Fruit fly (Drosophila melanogaster) whole organism, wandering third instar larva: Measurements from ENCODE around the gene EMC2B.

Experiments
- Abd-B ChIP-seq: fragments of >200 bp; optimal IDR thresholded peaks from 2 replicates; lab custom pipeline; 2017; ENCODE audit warnings: missing biosample characterization, missing genetic modification characterization
- CG32264 ChIP-seq: fragments of 200-800 bp; sonication (Bioruptor generic); optimal IDR thresholded peaks from 2 replicates; lab custom pipeline; 2016; ENCODE audit warnings: missing biosample characterization, missing genetic modification characterization
- CG9705 ChIP-seq: fragments of 200-800 bp; sonication (Bioruptor generic); optimal IDR thresholded peaks from 2 replicates; lab custom pipeline; 2018; ENCODE audit warnings: missing biosample characterization, mild to moderate bottlenecking, missing genetic modification characterization
- Dfd ChIP-seq: fragments of >200 bp; optimal IDR thresholded peaks from 2 replicates; lab custom pipeline; 2017; ENCODE audit warnings: missing biosample characterization, missing genetic modification characterization
- Dif ChIP-seq: fragments of 200-275, 200-300 bp; sonication (Bioruptor generic); optimal IDR thresholded peaks from 2 replicates; lab custom pipeline; 2018; ENCODE audit warnings: missing biosample characterization, missing genetic modification characterization; ENCODE audit not compliant: partially characterized antibody
- GATAd ChIP-seq: sonication (Bioruptor generic); optimal IDR thresholded peaks from 2 replicates; lab custom pipeline; 2016; ENCODE audit warnings: missing biosample characterization, missing genetic modification characterization
- Hnf4 ChIP-seq: fragments of 200-800 bp; sonication (Bioruptor generic); optimal IDR thresholded peaks from 2 replicates; lab custom pipeline; 2016; ENCODE audit warnings: missing biosample characterization, mild to moderate bottlenecking, missing genetic modification characterization
- Hr78 ChIP-seq: fragments of >200 bp; optimal IDR thresholded peaks from 2 replicates; lab custom pipeline; 2017; ENCODE audit warnings: missing biosample characterization, missing genetic modification characterization
- Hr83 ChIP-seq: fragments of 200-300 bp; sonication (Bioruptor generic); optimal IDR thresholded peaks from 2 replicates; lab custom pipeline; 2016; ENCODE audit warnings: missing biosample characterization, mild to moderate bottlenecking, missing genetic modification characterization, moderate library complexity; ENCODE audit not compliant: poor library complexity, severe bottlenecking
- Jra ChIP-seq: sonication (Bioruptor generic); optimal IDR thresholded peaks from 2 replicates; lab custom pipeline; 2016; ENCODE audit warnings: missing biosample characterization, missing genetic modification characterization
- Mio ChIP-seq: sonication (Bioruptor generic); optimal IDR thresholded peaks from 2 replicates; lab custom pipeline; 2016; ENCODE audit warnings: missing biosample characterization, missing genetic modification characterization
- Myc ChIP-seq: fragments of >200 bp; optimal IDR thresholded peaks from 2 replicates; lab custom pipeline; 2017
- N ChIP-seq: fragments of >200 bp; optimal IDR thresholded peaks from 2 replicates; lab custom pipeline; 2018; ENCODE audit warnings: missing biosample characterization, missing external identifiers, missing genetic modification characterization
- OdsH ChIP-seq: fragments of 200-800 bp; sonication (Bioruptor generic); optimal IDR thresholded peaks from 2 replicates; lab custom pipeline; 2016; ENCODE audit warnings: missing biosample characterization, mild to moderate bottlenecking, missing genetic modification characterization
- Rel ChIP-seq, 2 experiments: fragments of 200-800 bp; sonication (Bioruptor generic) in 1 of 2; optimal IDR thresholded peaks; 2 replicates in 1 of 2; 3 replicates in 1 of 2; lab custom pipeline; 2016 to 2019; ENCODE audit warnings: mild to moderate bottlenecking in 2 of 2, missing biosample characterization in 2 of 2, missing genetic modification characterization in 2 of 2, moderate library complexity in 1 of 2
- Sp1 ChIP-seq: fragments of 200-800 bp; sonication (Bioruptor generic); optimal IDR thresholded peaks from 3 replicates; lab custom pipeline; 2019; ENCODE audit warnings: missing biosample characterization, mild to moderate bottlenecking, missing genetic modification characterization, moderate library complexity
- Vsx2 ChIP-seq: fragments of 200-300, 225-300 bp; sonication (Bioruptor generic); optimal IDR thresholded peaks from 2 replicates; lab custom pipeline; 2018; ENCODE audit warnings: missing biosample characterization, missing genetic modification characterization; ENCODE audit not compliant: partially characterized antibody
- brk ChIP-seq: fragments of 200-800 bp; sonication (Bioruptor generic); optimal IDR thresholded peaks from 2 replicates; lab custom pipeline; 2016; ENCODE audit warnings: missing biosample characterization, mild to moderate bottlenecking, missing genetic modification characterization
- dmrt93B ChIP-seq: fragments of 200-800 bp; sonication (Bioruptor generic); optimal IDR thresholded peaks from 2 replicates; lab custom pipeline; 2018; ENCODE audit warnings: missing biosample characterization, mild to moderate bottlenecking, missing genetic modification characterization
- ey ChIP-seq: fragments of 200-800 bp; sonication (Bioruptor generic); optimal IDR thresholded peaks from 2 replicates; lab custom pipeline; 2016; ENCODE audit warnings: missing biosample characterization, missing genetic modification characterization
- foxo ChIP-seq, 2 experiments: fragments of 200-800 bp; sonication (Bioruptor generic); optimal IDR thresholded peaks; 2 replicates in 1 of 2; 3 replicates in 1 of 2; lab custom pipeline; 2016 to 2017; ENCODE audit warnings: missing biosample characterization in 2 of 2, missing genetic modification characterization in 2 of 2
- fru ChIP-seq: fragments of 200-800 bp; sonication (Bioruptor generic); optimal IDR thresholded peaks from 3 replicates; lab custom pipeline; 2016; ENCODE audit warnings: missing biosample characterization, mild to moderate bottlenecking, missing genetic modification characterization
- h ChIP-seq: fragments of 200-800 bp; sonication (Bioruptor generic); optimal IDR thresholded peaks from 3 replicates; lab custom pipeline; 2016; ENCODE audit warnings: missing biosample characterization, mild to moderate bottlenecking, missing genetic modification characterization
- jim ChIP-seq: fragments of 175-275, 200-325 bp; sonication (Bioruptor generic); optimal IDR thresholded peaks from 2 replicates; lab custom pipeline; 2016; ENCODE audit warnings: missing biosample characterization, mild to moderate bottlenecking, missing genetic modification characterization
- lola ChIP-seq: fragments of >200 bp; optimal IDR thresholded peaks from 2 replicates; lab custom pipeline; 2017; ENCODE audit warnings: missing biosample characterization, missing genetic modification characterization
- pan ChIP-seq: fragments of >200 bp; optimal IDR thresholded peaks from 2 replicates; lab custom pipeline; 2017
- psq ChIP-seq: fragments of 200-800 bp; sonication (Bioruptor generic); optimal IDR thresholded peaks from 3 replicates; lab custom pipeline; 2017; ENCODE audit warnings: missing biosample characterization, mild to moderate bottlenecking, missing genetic modification characterization, moderate library complexity
- sage ChIP-seq: fragments of 200-800 bp; sonication (Bioruptor generic); optimal IDR thresholded peaks from 2 replicates; lab custom pipeline; 2016; ENCODE audit warnings: missing biosample characterization, mild to moderate bottlenecking, missing genetic modification characterization
- tai ChIP-seq: sonication (Bioruptor generic); optimal IDR thresholded peaks from 2 replicates; lab custom pipeline; 2016; ENCODE audit warnings: missing biosample characterization, missing genetic modification characterization
- usp ChIP-seq: fragments of >200 bp; optimal IDR thresholded peaks from 2 replicates; lab custom pipeline; 2017; ENCODE audit warnings: missing biosample characterization, missing genetic modification characterization
- woc ChIP-seq: sonication (Bioruptor generic); optimal IDR thresholded peaks from 2 replicates; lab custom pipeline; 2016; ENCODE audit warnings: missing biosample characterization, mild to moderate bottlenecking, missing genetic modification characterization

EMC2B gene

DNA sequence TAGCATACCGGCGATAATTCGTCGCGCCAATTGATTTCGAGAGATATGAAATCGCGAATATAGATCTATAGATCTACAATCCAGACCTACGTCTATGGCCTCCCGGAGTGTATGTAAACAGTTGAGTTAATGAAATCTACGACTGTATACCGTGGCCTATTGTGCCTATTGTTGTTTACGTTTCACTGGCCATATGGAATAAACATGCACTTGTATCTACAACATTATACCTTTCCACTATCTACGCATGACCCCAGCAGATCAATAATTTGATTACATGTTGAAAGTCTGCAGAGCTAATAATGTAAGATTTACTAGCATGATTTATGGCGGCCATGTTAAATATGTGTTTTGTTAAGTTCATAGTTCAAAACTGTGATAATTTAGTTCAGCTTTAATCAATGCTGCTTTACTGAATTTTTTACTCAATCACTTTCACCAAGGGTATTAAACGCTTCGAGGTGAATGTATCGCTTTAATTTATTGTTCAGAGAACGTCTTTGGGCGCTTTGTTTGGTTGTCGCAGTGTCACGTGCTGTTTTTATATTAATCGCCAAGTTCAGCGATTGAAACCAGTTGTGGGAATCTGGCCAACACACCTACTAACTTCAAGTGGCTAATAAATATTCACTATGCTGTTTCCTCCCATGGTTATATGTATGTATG is 10.6 kb downstream of the EMC2B start:
- TF ChIP-seq Hr78 (GFP tag; lab: Kevin White, UChicago) (no peak), h (no peak), OdsH (GFP tag; lab: Kevin White, UChicago) (no peak), lola (no peak), GATAd (GFP tag; lab: Kevin White, UChicago) (no peak), Hr83 (GFP tag; lab: Kevin White, UChicago) (no peak)

DNA sequence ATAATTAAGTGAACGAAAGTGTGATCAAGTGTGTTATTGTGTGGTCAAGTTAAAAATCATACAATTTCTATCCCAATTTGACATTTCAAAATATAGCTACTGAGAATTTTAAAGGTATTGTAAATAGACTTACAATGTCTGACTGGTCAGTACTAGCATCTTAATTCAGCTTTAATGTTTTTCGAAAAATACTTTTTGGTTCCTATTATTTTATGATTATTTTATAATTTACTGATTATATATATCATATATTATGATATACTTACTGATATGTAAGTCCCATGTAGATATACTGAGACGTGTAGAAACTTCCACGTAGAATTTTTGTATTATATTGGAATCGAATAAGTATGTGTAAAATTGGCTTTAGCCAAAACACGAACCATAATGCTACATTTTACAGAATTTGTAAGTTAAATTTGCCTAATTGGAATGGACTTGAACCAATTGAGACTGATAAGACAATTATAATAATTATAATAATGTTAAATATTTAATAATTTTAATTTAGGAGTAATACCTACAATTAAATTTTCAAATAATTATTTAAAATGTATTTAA is 13.9 kb downstream of the EMC2B start, which contains the start of gene Actn3:
TSS of gene Actn3 (minus strand) at position 51 of the 561 bp plus-strand sequence.
- TF ChIP-seq sage (no peak), Myc (peak; percentile 21)
- TF ChIP-seq, all 38 proteins: peak for 1

DNA sequence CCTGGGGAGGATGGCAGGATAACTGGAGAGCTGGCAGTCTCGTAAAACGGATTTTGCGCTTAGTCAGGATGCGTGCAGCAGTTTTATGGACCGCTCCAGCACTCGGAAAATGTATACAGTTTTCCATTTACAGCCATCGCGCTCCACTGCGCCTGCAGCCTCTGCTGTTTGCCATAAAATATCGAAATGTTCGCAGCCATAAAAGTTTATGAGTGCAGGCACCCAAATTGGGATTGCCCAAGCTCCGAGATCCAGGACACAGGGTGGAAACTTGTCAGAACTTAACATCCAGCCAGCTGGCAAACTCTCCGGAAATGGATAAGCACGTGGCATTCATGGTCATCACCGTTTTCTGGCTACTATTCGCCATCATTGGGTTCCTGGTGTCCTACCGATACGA is 16.8 kb downstream of the EMC2B start, which contains the start of gene VhaM9.7-d:
TSS of gene VhaM9.7-d (plus strand) at position 301 of the 400 bp plus-strand sequence.
- TF ChIP-seq tai (GFP tag; lab: Kevin White, UChicago) = no peak
- no peak for TF ChIP-seq Hnf4
- no peak for TF ChIP-seq OdsH (GFP tag; lab: Kevin White, UChicago)
- no peak for TF ChIP-seq Dfd (GFP tag; lab: Kevin White, UChicago)
- TF ChIP-seq GATAd (GFP tag; lab: Kevin White, UChicago) = no peak
- no peak for TF ChIP-seq Mio (GFP tag; lab: Kevin White, UChicago)
- TF ChIP-seq Abd-B (GFP tag; lab: Kevin White, UChicago) = no peak
- no peak for TF ChIP-seq pan (lab: Kevin White, UChicago)
- TF ChIP-seq Hr83 (GFP tag; lab: Kevin White, UChicago) = no peak
- no peak for TF ChIP-seq Sp1 (GFP tag; lab: Kevin White, UChicago)
- TF ChIP-seq Jra = no peak
- TF ChIP-seq foxo (GFP tag; optimal IDR thresholded peaks at IDR 0.05; lab: Kevin White, UChicago) = no peak
- TF ChIP-seq lola = no peak
- no peak for TF ChIP-seq Dif (GFP tag; lab: Kevin White, UChicago)
- no peak for TF ChIP-seq CG9705 (GFP tag; lab: Kevin White, UChicago)

DNA sequence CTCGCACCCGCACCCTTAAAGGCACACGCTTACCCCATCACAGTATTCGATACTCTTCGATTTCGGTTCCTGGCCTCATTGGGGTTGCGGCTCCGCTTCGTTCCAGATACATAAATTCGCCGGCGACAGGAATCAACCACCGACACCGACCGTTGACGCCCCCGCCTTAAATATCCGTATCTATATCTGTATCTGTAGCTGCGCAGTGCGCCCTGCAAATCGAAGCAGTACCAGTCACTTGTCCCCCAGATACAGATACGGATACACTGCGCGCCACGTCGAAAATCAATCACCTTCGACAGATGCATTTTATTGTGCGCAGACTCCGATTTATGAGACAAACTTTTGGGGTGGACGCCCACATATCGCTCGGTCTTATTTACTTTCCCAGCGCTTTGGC is 19.1 kb downstream of the EMC2B start:
- TF ChIP-seq lola (no peak), brk (GFP tag; lab: Kevin White, UChicago) (no peak), GATAd (GFP tag; lab: Kevin White, UChicago) (no peak), psq (GFP tag; lab: Kevin White, UChicago) (no peak), Abd-B (GFP tag; lab: Kevin White, UChicago) (no peak), N (GFP tag; lab: Kevin White, UChicago) (no peak), ey (no peak), CG32264 (GFP tag; lab: Kevin White, UChicago) (no peak), woc (no peak), jim (GFP tag; lab: Kevin White, UChicago) (no peak), Myc (no peak), dmrt93B (GFP tag; lab: Kevin White, UChicago) (no peak), h (no peak), Hr83 (GFP tag; lab: Kevin White, UChicago) (no peak), CG9705 (GFP tag; lab: Kevin White, UChicago) (no peak)

DNA sequence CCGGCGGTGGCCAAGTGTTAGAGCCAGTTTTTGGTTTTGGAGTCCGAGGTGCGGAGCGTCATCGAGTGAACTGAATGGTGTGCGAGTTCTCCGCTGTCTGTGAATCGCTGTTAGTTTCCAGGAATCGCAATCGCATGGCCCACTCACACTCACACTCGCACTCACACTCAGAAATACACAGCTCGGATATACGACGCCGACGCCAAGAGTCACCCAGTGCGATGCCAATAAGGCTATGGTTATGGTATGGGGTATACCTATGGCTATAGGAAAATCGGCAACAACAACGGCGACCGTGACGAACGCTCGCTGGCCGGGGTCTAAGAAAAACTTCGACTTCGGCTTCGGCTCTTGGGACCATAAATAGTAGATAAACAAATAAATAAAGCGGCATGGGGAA is 19.5 kb downstream of the EMC2B start, which contains the start of gene Abd-B:
TSS of gene Abd-B (minus strand) at position 101 of the 400 bp plus-strand sequence.
- no peak for TF ChIP-seq Mio (GFP tag; lab: Kevin White, UChicago)
- TF ChIP-seq fru (GFP tag; lab: Kevin White, UChicago) = no peak
- no peak for TF ChIP-seq jim (GFP tag; lab: Kevin White, UChicago)
- no peak for TF ChIP-seq Jra
- TF ChIP-seq h = no peak
- TF ChIP-seq usp (GFP tag; lab: Kevin White, UChicago) = no peak
- no peak for TF ChIP-seq Vsx2 (GFP tag; lab: Kevin White, UChicago)
- TF ChIP-seq Rel (GFP tag; optimal IDR thresholded peaks at IDR 0.05; lab: Kevin White, UChicago) = no peak
- TF ChIP-seq Rel (tag; optimal IDR thresholded peaks at IDR 0.05; lab: Kevin White, UChicago) = no peak
- TF ChIP-seq foxo (GFP tag; optimal IDR thresholded peaks at IDR 0.05; lab: Kevin White, UChicago) = no peak
- TF ChIP-seq ey = no peak
- TF ChIP-seq Myc = no peak
- no peak for TF ChIP-seq brk (GFP tag; lab: Kevin White, UChicago)
- TF ChIP-seq, all 38 proteins: peak for 0
